Worm (Caenorhabditis elegans) whole organism, young adult: ENCODE data around the gene E02H4.7.
A peak's percentile ranks its signal among the peaks of the same experiment; 100 is the strongest.

ENCODE experiments used
- B0019.2 ChIP-seq: fragments of 200-800 bp; sonication (Bioruptor generic); conservative IDR thresholded peaks from 2 replicates; pipeline ENCODE4 v1.3.6; 2022; ENCODE audit warnings: missing genetic modification reagents, missing genetic modification characterization, missing compliant biosample characterization
- B0035.1 ChIP-seq: sonication (generic microtip); optimal IDR thresholded peaks from 2 replicates; lab custom pipeline; 2016; ENCODE audit warnings: missing genetic modification characterization, mild to moderate bottlenecking, missing compliant biosample characterization, missing genotype, missing genetic modification reagents
- D2030.7 ChIP-seq: fragments of 200-800 bp; sonication (Bioruptor generic); IDR thresholded peaks from 2 replicates; pipeline ENCODE4 v1.3.6; 2022; ENCODE audit warnings: missing genetic modification reagents, missing genetic modification characterization, missing compliant biosample characterization
- F10E7.11 ChIP-seq: sonication (generic microtip); optimal IDR thresholded peaks from 2 replicates; lab custom pipeline; 2017; ENCODE audit warnings: mild to moderate bottlenecking, missing genetic modification characterization, moderate library complexity, missing compliant biosample characterization
- F57C9.4 ChIP-seq: sonication (generic microtip); optimal IDR thresholded peaks from 2 replicates; lab custom pipeline; 2017; ENCODE audit warnings: mild to moderate bottlenecking, missing genetic modification characterization, missing compliant biosample characterization
- Y79H2A.3 ChIP-seq: fragments of 200-800 bp; sonication (Bioruptor generic); conservative IDR thresholded peaks from 2 replicates; pipeline ENCODE4 v1.3.6; 2022; ENCODE audit warnings: missing genetic modification reagents, missing genetic modification characterization, missing compliant biosample characterization
- attf-6 ChIP-seq: fragments of 200-800 bp; sonication (Bioruptor generic); IDR thresholded peaks from 2 replicates; pipeline ENCODE4 v1.3.6; 2022; ENCODE audit warnings: missing genetic modification reagents, missing genetic modification characterization, missing compliant biosample characterization
- bed-2 ChIP-seq: fragments of 200-800 bp; sonication (Bioruptor generic); IDR thresholded peaks from 2 replicates; pipeline ENCODE4 v1.3.6; 2022; ENCODE audit warnings: missing genetic modification reagents, missing genetic modification characterization, missing compliant biosample characterization
- dox-1 ChIP-seq: fragments of 200-800 bp; sonication (Bioruptor generic); IDR thresholded peaks from 2 replicates; pipeline ENCODE4 v1.3.6; 2022; ENCODE audit warnings: missing genetic modification reagents, missing genetic modification characterization, missing compliant biosample characterization
- dpff-1 ChIP-seq: sonication (generic microtip); optimal IDR thresholded peaks from 2 replicates; lab custom pipeline; 2017; ENCODE audit warnings: mild to moderate bottlenecking, missing genetic modification characterization, missing compliant biosample characterization
- dpl-1 ChIP-seq: fragments of 150-350 bp; optimal IDR thresholded peaks from 2 replicates; lab custom pipeline; 2014; ENCODE audit warnings: missing biosample characterization, missing genetic modification reagents, missing genetic modification characterization
- efl-1 ChIP-seq: fragments of 150-350 bp; optimal IDR thresholded peaks from 2 replicates; lab custom pipeline; 2014; ENCODE audit warnings: missing biosample characterization, missing genetic modification reagents, missing genetic modification characterization
- egl-44 ChIP-seq: fragments of 200-800 bp; sonication (Bioruptor generic); IDR thresholded peaks from 2 replicates; pipeline ENCODE4 v1.3.6; 2022; ENCODE audit warnings: missing genetic modification reagents, missing genetic modification characterization, missing compliant biosample characterization
- ekl-4 ChIP-seq: fragments of 200-800 bp; sonication (Bioruptor generic); IDR thresholded peaks from 2 replicates; pipeline ENCODE4 v1.3.6; 2022; ENCODE audit warnings: missing genetic modification reagents, missing genetic modification characterization, missing compliant biosample characterization
- fkh-3 ChIP-seq: sonication (generic microtip); optimal IDR thresholded peaks from 2 replicates; lab custom pipeline; 2016; ENCODE audit warnings: mild to moderate bottlenecking, missing genetic modification characterization, missing compliant biosample characterization
- lin-40 ChIP-seq: sonication (generic microtip); optimal IDR thresholded peaks from 2 replicates; lab custom pipeline; 2016; ENCODE audit warnings: missing genetic modification characterization, mild to moderate bottlenecking, missing compliant biosample characterization, missing genotype, missing genetic modification reagents
- lin-54 ChIP-seq: fragments of 200-800 bp; sonication (Bioruptor generic); optimal IDR thresholded peaks from 2 replicates; lab custom pipeline; 2018; ENCODE audit warnings: mild to moderate bottlenecking, missing genetic modification characterization, missing compliant biosample characterization
- madf-6 ChIP-seq: fragments of 200-800 bp; sonication (Bioruptor generic); IDR thresholded peaks from 2 replicates; pipeline ENCODE4 v1.3.6; 2022; ENCODE audit warnings: missing genetic modification reagents, missing genetic modification characterization, missing compliant biosample characterization
- madf-8 ChIP-seq: fragments of 200-800 bp; sonication (Bioruptor generic); conservative IDR thresholded peaks from 2 replicates; pipeline ENCODE4 v1.3.6; 2022; ENCODE audit warnings: missing genetic modification reagents, missing genetic modification characterization, missing compliant biosample characterization
- mcd-1 ChIP-seq: fragments of 200-800 bp; sonication (Bioruptor generic); IDR thresholded peaks from 2 replicates; pipeline ENCODE4 v1.3.6; 2022; ENCODE audit warnings: missing genetic modification reagents, missing genetic modification characterization, missing compliant biosample characterization
- nfya-1 ChIP-seq: sonication (generic microtip); optimal IDR thresholded peaks from 2 replicates; lab custom pipeline; 2017; ENCODE audit warnings: antibody characterized with exemption, missing compliant biosample characterization, missing genetic modification characterization, borderline replicate concordance; ENCODE audit not compliant: insufficient read depth
- nfya-2 ChIP-seq: fragments of 200-800 bp; sonication (Bioruptor generic); IDR thresholded peaks from 2 replicates; pipeline ENCODE4 v1.3.6; 2022; ENCODE audit warnings: missing genetic modification reagents, missing genetic modification characterization, missing compliant biosample characterization
- nhr-80 ChIP-seq: sonication (generic microtip); optimal IDR thresholded peaks from 2 replicates; lab custom pipeline; 2016; ENCODE audit warnings: missing genetic modification characterization, missing compliant biosample characterization
- pha-4 ChIP-seq: fragments of 150-350 bp; sonication (generic microtip); optimal IDR thresholded peaks from 2 replicates; lab custom pipeline; 2014; ENCODE audit warnings: missing biosample characterization, missing genetic modification reagents, missing genetic modification characterization
- sdz-38 ChIP-seq: sonication (generic microtip); optimal IDR thresholded peaks from 2 replicates; lab custom pipeline; 2016; ENCODE audit warnings: missing genotype, missing genetic modification characterization, missing compliant biosample characterization
- tlf-1 ChIP-seq: fragments of 200-800 bp; sonication (Bioruptor generic); optimal IDR thresholded peaks from 2 replicates; lab custom pipeline; 2018; ENCODE audit warnings: mild to moderate bottlenecking, missing genetic modification characterization, missing compliant biosample characterization
- xnd-1 ChIP-seq: sonication (generic microtip); optimal IDR thresholded peaks from 2 replicates; lab custom pipeline; 2016; ENCODE audit warnings: missing genotype, missing genetic modification reagents, missing genetic modification characterization, missing compliant biosample characterization
- ztf-22 ChIP-seq: fragments of 200-800 bp; sonication (Bioruptor generic); optimal IDR thresholded peaks from 2 replicates; lab custom pipeline; 2018; ENCODE audit warnings: mild to moderate bottlenecking, missing genetic modification characterization, moderate library complexity, missing compliant biosample characterization
- ztf-26 ChIP-seq: sonication (generic microtip); optimal IDR thresholded peaks from 2 replicates; lab custom pipeline; 2017; ENCODE audit warnings: missing genetic modification characterization, missing compliant biosample characterization
- ztf-28 ChIP-seq: fragments of 200-800 bp; sonication (Bioruptor generic); IDR thresholded peaks from 2 replicates; pipeline ENCODE4 v1.3.6; 2022; ENCODE audit warnings: missing genetic modification reagents, missing genetic modification characterization, missing compliant biosample characterization
- ztf-3 ChIP-seq: fragments of 200-800 bp; sonication (Bioruptor generic); optimal IDR thresholded peaks from 2 replicates; lab custom pipeline; 2018; ENCODE audit warnings: mild to moderate bottlenecking, missing genetic modification characterization, missing compliant biosample characterization

The E02H4.7 gene

ce11 chrX:14246518-14246917 is 9.6 kb upstream of the E02H4.7 start, which contains the start of gene mlc-6 (continued):
- TF ChIP-seq mcd-1 (GFP tag; lab: Robert Waterston, UW), result no peak
- TF ChIP-seq ztf-26 (tag; lab: Kevin White, UChicago), result no peak
- no peak for TF ChIP-seq lin-54 (GFP tag; lab: Kevin White, UChicago)
- TF ChIP-seq, all 124 proteins: peak for 0

- TF ChIP-seq D2030.7 (GFP tag; lab: Robert Waterston, UW) (peak; percentile 28; the same call in 1 of the 2 replicates), lin-40 (tag; lab: Kevin White, UChicago) (no peak), madf-8 (GFP tag; lab: Robert Waterston, UW) (peak; percentile 56; the same call in 1 of the 2 replicates), ztf-22 (GFP tag; lab: Kevin White, UChicago) (no peak), xnd-1 (tag; lab: Kevin White, UChicago) (peak; percentile 17), nfya-1 (no peak), madf-6 (peak; percentile 77), dpl-1 (peak; percentile 48), efl-1 (GFP tag; lab: Kevin White, UChicago) (peak; percentile 77)
These were observed 8.5 kb upstream of the E02H4.7 start, which contains the start of gene K04C1.5 for ce11 chrX:14247436-14248103. Gene K04C1.5 (plus strand): TSS chrX:14248053.

- TF ChIP-seq dox-1 (GFP tag; lab: Robert Waterston, UW) (no peak), dpff-1 (no peak), efl-1 (GFP tag; lab: Kevin White, UChicago) (no peak), nhr-80 (no peak), B0019.2 (GFP tag; lab: Robert Waterston, UW) (no peak), mcd-1 (GFP tag; lab: Robert Waterston, UW) (no peak)
These were observed 4.0 kb upstream of the E02H4.7 start, which contains the start of gene E02H4.6 for ce11 chrX:14252042-14252441. Gene E02H4.6 (minus strand): TSS chrX:14252142.

- TF ChIP-seq F10E7.11 (tag; lab: Kevin White, UChicago), result no peak
- no peak for TF ChIP-seq efl-1 (GFP tag; lab: Kevin White, UChicago)
- TF ChIP-seq dpff-1, result no peak
- TF ChIP-seq nfya-2 (GFP tag; lab: Robert Waterston, UW), result no peak
- no peak for TF ChIP-seq lin-54 (GFP tag; lab: Kevin White, UChicago)
- no peak for TF ChIP-seq sdz-38 (tag; lab: Kevin White, UChicago)
- no peak for TF ChIP-seq xnd-1 (tag; lab: Kevin White, UChicago)
- TF ChIP-seq ztf-3 (GFP tag; lab: Kevin White, UChicago), result no peak
- TF ChIP-seq ztf-28 (GFP tag; lab: Robert Waterston, UW), result no peak
- no peak for TF ChIP-seq F57C9.4 (tag; lab: Kevin White, UChicago)
- no peak for TF ChIP-seq attf-6 (GFP tag; lab: Robert Waterston, UW)
- TF ChIP-seq tlf-1 (GFP tag; lab: Kevin White, UChicago), result no peak
- TF ChIP-seq nfya-1, result no peak
These were observed 1.0 kb upstream of the E02H4.7 start, which contains the start of gene E02H4.5 for ce11 chrX:14255031-14255430. Gene E02H4.5 (minus strand): TSS chrX:14255131.

ce11 chrX:14257661-14258060 is 1.6 kb downstream of the E02H4.7 start, which contains the start of gene E02H4.4:
Gene E02H4.4 (plus strand): TSS chrX:14257961.
- no peak for TF ChIP-seq ekl-4 (GFP tag; lab: Robert Waterston, UW)
- no peak for TF ChIP-seq Y79H2A.3 (GFP tag; lab: Robert Waterston, UW)
- TF ChIP-seq egl-44, result no peak
- TF ChIP-seq fkh-3 (tag; lab: Kevin White, UChicago), result no peak

- no peak for TF ChIP-seq B0035.1 (tag; lab: Kevin White, UChicago)
- TF ChIP-seq lin-54 (GFP tag; lab: Kevin White, UChicago), result no peak
- no peak for TF ChIP-seq nhr-80
- no peak for TF ChIP-seq bed-2 (GFP tag; lab: Robert Waterston, UW)
- TF ChIP-seq pha-4 (tag; lab: Kevin White, UChicago), result no peak
These were observed 7.4 kb downstream of the E02H4.7 start, which contains the start of gene E02H4.8 for ce11 chrX:14263473-14263872. Gene E02H4.8 (minus strand): TSS chrX:14263573.
